Worm (Caenorhabditis elegans): ENCODE measurements around the gene F55G11.8.

DNA sequence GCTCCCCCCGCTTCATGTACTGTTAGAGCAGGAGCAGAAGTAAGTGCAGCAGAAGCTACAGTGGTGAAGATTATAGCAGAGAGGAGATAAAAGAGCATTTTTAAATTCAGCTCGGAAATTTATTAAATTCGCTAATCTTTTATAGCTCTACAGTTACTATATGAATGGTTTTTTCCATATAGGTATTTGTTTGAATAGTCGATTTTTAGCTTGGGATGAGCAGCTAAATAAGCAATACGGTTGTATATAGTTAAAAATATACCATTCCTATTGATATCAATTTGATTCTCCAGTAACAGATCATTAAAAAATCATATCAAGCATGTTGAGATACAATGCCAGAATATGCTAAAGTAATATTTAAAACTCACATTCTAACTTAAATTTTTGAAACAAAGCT, 36.0 kb upstream of the F55G11.8 start, which contains the start of gene srlf-5:
- TF ChIP-seq ztf-11 (tag; optimal IDR thresholded peaks at IDR 0.05) (no peak), ceh-83 (GFP tag; optimal IDR thresholded peaks at IDR 0.05) (no peak), flh-1 (GFP tag; optimal IDR thresholded peaks at IDR 0.05) (no peak), lin-13 (tag; optimal IDR thresholded peaks at IDR 0.05) (no peak), unc-62 (GFP tag; optimal IDR thresholded peaks at IDR 0.05) (no peak), snpc-4 (tag; optimal IDR thresholded peaks at IDR 0.05) (no peak), nhr-28 (tag; optimal IDR thresholded peaks at IDR 0.05) (no peak)
